Worm (Caenorhabditis elegans) whole organism, L4/young adult: ENCODE measurements around the gene Y46G5A.38.

Source experiments
- dao-5 ChIP-seq: sonication (generic microtip); optimal IDR thresholded peaks from 2 replicates; lab custom pipeline; 2016; ENCODE audit warnings: missing genotype, missing genetic modification characterization, moderate library complexity, missing compliant biosample characterization
- him-1 ChIP-seq: sonication (generic microtip); optimal IDR thresholded peaks from 2 replicates; lab custom pipeline; 2016; ENCODE audit warnings: missing genotype, missing genetic modification reagents, missing genetic modification characterization, missing compliant biosample characterization

DNA sequence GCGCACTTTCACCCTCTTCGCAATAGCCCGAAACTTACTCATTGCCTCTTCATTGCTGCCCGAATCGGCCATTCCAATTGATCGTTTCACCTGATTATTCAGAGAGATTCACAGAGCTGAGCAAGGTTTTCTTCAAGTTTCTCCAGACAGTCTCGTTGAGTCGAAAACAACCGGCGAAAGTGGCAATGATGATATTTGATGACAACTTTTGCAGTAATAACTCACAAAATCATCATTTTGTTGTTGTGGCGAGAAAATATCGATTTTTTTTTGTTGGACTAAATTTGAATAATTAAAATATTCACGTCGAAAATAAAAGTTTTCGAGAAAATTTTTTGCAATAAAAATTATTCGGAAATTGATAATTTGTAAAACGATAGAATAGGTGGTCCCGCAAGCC lies 38.8 kb downstream of the Y46G5A.38 start, which contains the start of gene snf-5:
- TF ChIP-seq dao-5 (tag; lab: Kevin White, UChicago) (no peak), him-1 (tag; lab: Kevin White, UChicago) (no peak)
